Fruit fly (Drosophila melanogaster) whole organism, adult: ENCODE results near the gene Gad1.

ENCODE experiments used
- CG11617 ChIP-seq: fragments of 200-800 bp; sonication (Bioruptor generic); optimal IDR thresholded peaks from 2 replicates; lab custom pipeline; 2017; ENCODE audit warnings: mild to moderate bottlenecking, missing biosample characterization, missing genetic modification reagents, missing genetic modification characterization
- CG12768 ChIP-seq: fragments of 200-800 bp; sonication (Bioruptor generic); optimal IDR thresholded peaks from 2 replicates; lab custom pipeline; 2017; ENCODE audit warnings: missing biosample characterization, missing genetic modification characterization, mild to moderate bottlenecking, moderate library complexity, missing genetic modification reagents
- CG14711 ChIP-seq: fragments of 200-800 bp; sonication (Bioruptor generic); optimal IDR thresholded peaks from 2 replicates; lab custom pipeline; 2018; ENCODE audit warnings: missing biosample characterization, mild to moderate bottlenecking, missing genetic modification characterization, moderate library complexity
- CG1620 ChIP-seq: fragments of 200-800 bp; sonication (Bioruptor generic); optimal IDR thresholded peaks from 2 replicates; lab custom pipeline; 2016; ENCODE audit warnings: missing biosample characterization, missing genetic modification characterization
- CG33017 ChIP-seq: fragments of 200-800 bp; sonication (Bioruptor generic); optimal IDR thresholded peaks from 2 replicates; lab custom pipeline; 2018; ENCODE audit warnings: missing biosample characterization, mild to moderate bottlenecking, missing genetic modification characterization, moderate library complexity
- CG5204 ChIP-seq: fragments of 200-800 bp; sonication (Bioruptor generic); optimal IDR thresholded peaks from 2 replicates; lab custom pipeline; 2016; ENCODE audit warnings: missing biosample characterization, missing genetic modification characterization
- CG7045 ChIP-seq: fragments of 200-800 bp; sonication (Bioruptor generic); optimal IDR thresholded peaks from 2 replicates; lab custom pipeline; 2017; ENCODE audit warnings: missing biosample characterization, mild to moderate bottlenecking, missing genetic modification characterization
- CG7101 ChIP-seq: fragments of 200-800 bp; sonication (Bioruptor generic); optimal IDR thresholded peaks from 2 replicates; lab custom pipeline; 2018; ENCODE audit warnings: missing biosample characterization, mild to moderate bottlenecking, missing genetic modification characterization, moderate library complexity
- Clk ChIP-seq: fragments of 200-800 bp; sonication (Bioruptor generic); optimal IDR thresholded peaks from 2 replicates; lab custom pipeline; 2017; ENCODE audit warnings: missing biosample characterization, missing genetic modification characterization
- Crg-1 ChIP-seq: fragments of 200-800 bp; sonication (Bioruptor generic); optimal IDR thresholded peaks from 2 replicates; lab custom pipeline; 2016; ENCODE audit warnings: missing biosample characterization, missing genetic modification characterization
- Hr96 ChIP-seq: fragments of 200-800 bp; sonication (Bioruptor generic); optimal IDR thresholded peaks from 2 replicates; lab custom pipeline; 2016; ENCODE audit warnings: missing biosample characterization, missing genetic modification characterization
- Mnt ChIP-seq: fragments of 200-800 bp; sonication (Bioruptor generic); optimal IDR thresholded peaks from 2 replicates; lab custom pipeline; 2016; ENCODE audit warnings: missing biosample characterization, mild to moderate bottlenecking, missing genetic modification characterization
- bab1 ChIP-seq: fragments of 200-800 bp; sonication (Bioruptor generic); optimal IDR thresholded peaks from 3 replicates; lab custom pipeline; 2019; ENCODE audit warnings: missing biosample characterization, mild to moderate bottlenecking, missing genetic modification characterization, moderate library complexity
- cic ChIP-seq: fragments of 200-800 bp; sonication (Bioruptor generic); optimal IDR thresholded peaks from 2 replicates; lab custom pipeline; 2017; ENCODE audit warnings: missing biosample characterization, mild to moderate bottlenecking, missing genetic modification characterization, moderate library complexity
- cnc ChIP-seq, 2 experiments: fragments of >200 bp; optimal IDR thresholded peaks; 2 replicates each; lab custom pipeline; 2017
- kay ChIP-seq: fragments of 200-800 bp; sonication (Bioruptor generic); peaks from one replicate; lab custom pipeline; 2016; ENCODE audit warnings: missing biosample characterization, missing genetic modification characterization, borderline replicate concordance
- ovo ChIP-seq: fragments of 200-800 bp; sonication (Bioruptor generic); optimal IDR thresholded peaks from 2 replicates; lab custom pipeline; 2016; ENCODE audit warnings: missing biosample characterization, missing genetic modification characterization
- pad ChIP-seq: fragments of 200-800 bp; sonication (Bioruptor generic); optimal IDR thresholded peaks from 3 replicates; lab custom pipeline; 2017; ENCODE audit warnings: missing biosample characterization, missing genetic modification characterization, mild to moderate bottlenecking, moderate library complexity, missing genetic modification reagents
- tj ChIP-seq: fragments of 200-800 bp; sonication (Bioruptor generic); optimal IDR thresholded peaks from 3 replicates; lab custom pipeline; 2017; ENCODE audit warnings: missing biosample characterization, mild to moderate bottlenecking, missing genetic modification characterization, moderate library complexity
- toe ChIP-seq: fragments of 200-800 bp; sonication (Bioruptor generic); optimal IDR thresholded peaks from 2 replicates; lab custom pipeline; 2016; ENCODE audit warnings: missing biosample characterization, missing genetic modification characterization

Gad1 gene

DNA sequence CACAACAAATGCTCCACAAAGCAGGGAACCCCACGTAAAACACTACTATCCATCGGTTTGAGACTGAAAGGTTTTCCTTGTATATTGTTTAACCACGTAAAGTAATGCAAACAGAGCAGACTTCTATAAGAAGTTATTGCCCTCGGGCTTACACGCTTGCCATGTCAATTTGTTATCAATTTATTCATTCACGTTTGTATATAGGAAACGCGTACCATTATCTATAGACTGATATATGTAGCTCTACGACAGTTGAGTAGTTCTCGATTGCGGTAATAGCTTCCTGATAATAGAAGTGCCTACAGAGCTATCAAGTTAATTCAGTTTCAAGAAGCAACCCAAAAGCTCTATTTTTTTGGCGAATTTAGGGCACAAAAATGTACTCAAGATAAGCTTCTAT is 10.7 kb upstream of the Gad1 start:
- TF ChIP-seq pad (GFP tag; lab: Kevin White, UChicago) (no peak), Mnt (GFP tag; lab: Kevin White, UChicago) (no peak), Hr96 (GFP tag; lab: Kevin White, UChicago) (no peak), kay (GFP tag; lab: Kevin White, UChicago) (no peak), cic (GFP tag; lab: Kevin White, UChicago) (peak; percentile 92), CG1620 (GFP tag; lab: Kevin White, UChicago) (no peak), CG7045 (GFP tag; lab: Kevin White, UChicago) (no peak)

DNA sequence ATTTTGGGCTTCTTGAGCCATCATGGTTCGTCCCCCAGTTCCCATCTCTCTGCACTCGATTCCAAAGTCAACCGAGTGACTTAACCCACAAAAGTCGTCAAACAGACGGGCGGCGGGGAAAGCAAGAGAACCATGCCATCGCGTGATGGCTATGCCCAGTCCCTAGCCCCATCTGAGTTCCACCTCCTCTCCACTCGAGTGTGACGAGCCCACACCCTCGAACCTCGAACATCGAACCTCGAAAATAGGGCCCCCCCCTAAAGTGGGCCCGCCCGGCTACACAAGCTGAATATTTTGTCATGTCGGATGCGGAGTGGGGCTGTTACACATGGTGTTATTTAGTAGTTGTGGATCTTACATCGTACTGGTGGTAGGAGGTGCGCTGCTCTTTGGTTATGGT is 8.0 kb upstream of the Gad1 start:
- TF ChIP-seq CG7101 (tag; lab: Kevin White, UChicago) = no peak
- TF ChIP-seq ovo (GFP tag; lab: Kevin White, UChicago) = no peak
- no peak for TF ChIP-seq Hr96 (GFP tag; lab: Kevin White, UChicago)
- TF ChIP-seq kay (GFP tag; lab: Kevin White, UChicago) = no peak

DNA sequence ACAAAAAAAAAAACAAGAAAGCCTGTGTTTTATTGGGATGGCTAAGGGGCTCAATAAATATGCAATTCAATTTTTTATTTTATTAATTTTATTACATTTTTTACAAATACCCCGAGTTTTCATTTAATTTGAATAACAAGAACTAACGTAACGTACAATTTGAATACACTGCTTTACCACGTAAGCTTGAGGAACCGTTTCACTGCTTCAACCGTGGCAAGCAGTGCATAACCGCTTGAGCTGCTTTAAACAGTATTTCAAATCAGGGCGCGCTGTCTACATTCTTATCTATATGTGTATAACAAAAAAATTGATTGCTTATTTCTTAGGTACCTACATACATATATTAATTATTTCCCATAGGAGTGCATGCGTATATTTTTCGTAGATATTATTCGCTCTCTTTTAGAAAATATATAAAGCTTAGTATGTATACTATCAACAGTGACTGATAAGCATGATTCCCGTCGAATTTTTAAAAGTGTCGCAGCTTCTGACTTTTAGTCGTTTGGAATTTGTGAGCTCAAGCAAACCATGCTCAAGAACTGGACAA is 4.2 kb upstream of the Gad1 start, which contains the start of gene CG14990:
Gene CG14990, plus strand, starts transcription at position 503 of the 553 bp plus-strand sequence.
- TF ChIP-seq kay (GFP tag; lab: Kevin White, UChicago) (peak; percentile 60), CG1620 (GFP tag; lab: Kevin White, UChicago) (no peak), Crg-1 (GFP tag; lab: Kevin White, UChicago) (no peak), CG7045 (GFP tag; lab: Kevin White, UChicago) (no peak)

DNA sequence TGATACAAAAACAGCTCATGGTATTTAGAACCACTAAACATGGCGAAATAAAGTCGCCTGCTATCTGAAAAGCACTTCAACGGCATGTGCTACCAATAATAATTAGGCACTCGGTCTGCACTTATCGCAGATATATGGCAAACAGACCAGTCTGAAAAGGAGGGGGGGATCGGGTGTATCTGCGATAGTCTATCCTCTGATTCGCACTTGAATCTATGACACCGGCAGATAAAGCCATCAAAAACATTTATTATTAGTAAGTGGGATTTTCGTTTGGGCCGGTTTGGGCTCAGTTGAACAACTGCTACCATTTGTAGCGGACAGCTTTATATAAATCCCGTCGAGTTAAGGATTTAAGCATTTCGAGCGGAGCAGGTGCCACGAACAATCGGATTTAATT is 1.3 kb downstream of the Gad1 start, which contains the start of gene CG14989:
Gene CG14989, plus strand, starts transcription at position 301 of the 400 bp plus-strand sequence.
- TF ChIP-seq cnc (optimal IDR thresholded peaks at IDR 0.05; lab: Kevin White, UChicago) (no peak), kay (GFP tag; lab: Kevin White, UChicago) (no peak), Crg-1 (GFP tag; lab: Kevin White, UChicago) (no peak), tj (GFP tag; lab: Kevin White, UChicago) (no peak), ovo (GFP tag; lab: Kevin White, UChicago) (no peak), CG7101 (tag; lab: Kevin White, UChicago) (no peak), CG11617 (GFP tag; lab: Kevin White, UChicago) (no peak), CG7045 (GFP tag; lab: Kevin White, UChicago) (no peak), toe (GFP tag; lab: Kevin White, UChicago) (no peak), CG1620 (GFP tag; lab: Kevin White, UChicago) (no peak), pad (GFP tag; lab: Kevin White, UChicago) (no peak), Mnt (GFP tag; lab: Kevin White, UChicago) (no peak), CG12768 (no peak), CG33017 (tag; lab: Kevin White, UChicago) (no peak), cic (GFP tag; lab: Kevin White, UChicago) (no peak), CG5204 (GFP tag; lab: Kevin White, UChicago) (no peak), bab1 (GFP tag; lab: Kevin White, UChicago) (no peak)

DNA sequence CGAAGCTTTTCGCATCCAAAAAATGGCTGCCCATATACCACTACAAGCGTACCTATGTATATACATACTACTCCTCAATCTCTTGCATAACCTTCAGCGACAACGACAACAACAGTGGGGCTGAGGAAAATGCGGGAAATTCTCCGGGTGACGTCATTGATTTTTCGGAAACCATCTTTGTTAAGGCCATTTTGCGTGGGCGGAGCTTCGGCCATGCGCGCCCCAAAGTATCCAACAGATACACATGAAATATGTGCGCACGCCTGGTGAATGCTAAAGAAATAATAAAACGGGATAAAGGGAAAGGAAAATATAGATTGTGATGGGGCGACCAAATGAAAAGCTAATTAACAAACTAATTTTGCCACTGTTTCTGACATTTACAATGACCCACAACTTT is 2.7 kb downstream of the Gad1 start:
- TF ChIP-seq CG14711 = no peak
- TF ChIP-seq CG11617 (GFP tag; lab: Kevin White, UChicago) = no peak
- TF ChIP-seq CG7101 (tag; lab: Kevin White, UChicago) = no peak
- no peak for TF ChIP-seq kay (GFP tag; lab: Kevin White, UChicago)
- TF ChIP-seq cic (GFP tag; lab: Kevin White, UChicago) = no peak
- no peak for TF ChIP-seq CG33017 (tag; lab: Kevin White, UChicago)
- no peak for TF ChIP-seq toe (GFP tag; lab: Kevin White, UChicago)
- no peak for TF ChIP-seq CG12768
- TF ChIP-seq Crg-1 (GFP tag; lab: Kevin White, UChicago) = no peak
- TF ChIP-seq Clk (GFP tag; lab: Kevin White, UChicago) = no peak
- TF ChIP-seq bab1 (GFP tag; lab: Kevin White, UChicago) = no peak
- no peak for TF ChIP-seq pad (GFP tag; lab: Kevin White, UChicago)
- no peak for TF ChIP-seq cnc (optimal IDR thresholded peaks at IDR 0.05; lab: Kevin White, UChicago)

DNA sequence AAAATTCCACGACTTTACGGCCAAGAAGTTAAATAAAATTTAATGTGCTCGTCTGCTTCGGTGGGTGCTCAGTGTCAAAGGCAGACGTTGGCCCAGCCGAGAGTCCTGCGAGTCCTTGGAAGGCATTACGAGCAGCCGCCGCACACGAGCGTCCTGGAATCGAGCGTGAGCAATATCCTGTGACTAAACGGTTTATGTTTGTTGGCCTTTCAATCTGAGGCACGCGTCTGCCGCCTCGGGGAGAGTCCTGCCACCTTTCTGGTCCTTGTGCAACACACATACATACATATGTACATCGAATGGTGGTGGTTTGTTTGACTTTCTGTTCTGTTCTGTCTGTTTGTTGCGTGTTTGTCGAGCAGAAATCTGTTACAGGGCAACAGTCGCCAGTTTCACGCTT is 5.1 kb downstream of the Gad1 start:
- no peak for TF ChIP-seq Mnt (GFP tag; lab: Kevin White, UChicago)
- no peak for TF ChIP-seq toe (GFP tag; lab: Kevin White, UChicago)
- TF ChIP-seq CG14711 = no peak
- TF ChIP-seq CG12768 = no peak
- no peak for TF ChIP-seq CG7101 (tag; lab: Kevin White, UChicago)
- no peak for TF ChIP-seq CG11617 (GFP tag; lab: Kevin White, UChicago)
- no peak for TF ChIP-seq tj (GFP tag; lab: Kevin White, UChicago)
- TF ChIP-seq CG1620 (GFP tag; lab: Kevin White, UChicago) = no peak
- TF ChIP-seq pad (GFP tag; lab: Kevin White, UChicago) = no peak
- TF ChIP-seq CG7045 (GFP tag; lab: Kevin White, UChicago) = no peak
- no peak for TF ChIP-seq Clk (GFP tag; lab: Kevin White, UChicago)
- no peak for TF ChIP-seq ovo (GFP tag; lab: Kevin White, UChicago)
- no peak for TF ChIP-seq kay (GFP tag; lab: Kevin White, UChicago)
- TF ChIP-seq bab1 (GFP tag; lab: Kevin White, UChicago) = no peak
- TF ChIP-seq cnc (optimal IDR thresholded peaks at IDR 0.05; lab: Kevin White, UChicago) = no peak
- no peak for TF ChIP-seq Hr96 (GFP tag; lab: Kevin White, UChicago)
- TF ChIP-seq Crg-1 (GFP tag; lab: Kevin White, UChicago) = no peak
